Worm (Caenorhabditis elegans): ENCODE data around the gene gmeb-1.

ce11 chrII:55204-55603 is 35.9 kb downstream of the gmeb-1 start, which contains the start of gene tre-5:
- TF ChIP-seq F57C9.4 (tag; optimal IDR thresholded peaks at IDR 0.05) (no peak), him-1 (tag; optimal IDR thresholded peaks at IDR 0.05) (no peak), atf-7 (tag; optimal IDR thresholded peaks at IDR 0.05) (no peak), F10E7.11 (tag; optimal IDR thresholded peaks at IDR 0.05) (no peak), B0019.2 (GFP tag; conservative IDR thresholded peaks at IDR 0.05) (no peak), ztf-6 (GFP tag; IDR thresholded peaks at IDR 0.05) (no peak), tlf-1 (GFP tag; optimal IDR thresholded peaks at IDR 0.05) (no peak), lin-26 (GFP tag; IDR thresholded peaks at IDR 0.05) (no peak), mcd-1 (GFP tag; IDR thresholded peaks at IDR 0.05) (no peak), pha-4 (tag; optimal IDR thresholded peaks at IDR 0.05) (no peak), let-526 (GFP tag; IDR thresholded peaks at IDR 0.05) (no peak), zfh-2 (GFP tag; conservative IDR thresholded peaks at IDR 0.05) (no peak)

Measured in whole organism, young adult.